Fruit fly (Drosophila melanogaster) ovary, adult (tissue): ENCODE data around the gene AhcyL2.

ENCODE experiments used
- CG17801 ChIP-seq: fragments of 200-800 bp; optimal IDR thresholded peaks from 2 replicates; lab custom pipeline; 2019; ENCODE audit warnings: missing biosample characterization, mild to moderate bottlenecking, missing genetic modification characterization, moderate library complexity; ENCODE audit not compliant: partially characterized antibody

AhcyL2 gene

dm6 chr3R:16969361-16970355, 12.3 kb downstream of the AhcyL2 start:
- no peak for TF ChIP-seq CG17801 (GFP tag; lab: Kevin White, UChicago)

- no peak for TF ChIP-seq CG17801 (GFP tag; lab: Kevin White, UChicago)
These were observed 19.7 kb downstream of the AhcyL2 start for dm6 chr3R:16962303-16962702.

- no peak for TF ChIP-seq CG17801 (GFP tag; lab: Kevin White, UChicago)
These were observed 21.7 kb downstream of the AhcyL2 start for dm6 chr3R:16960219-16960618.

dm6 chr3R:16957759-16958536, 24.0 kb downstream of the AhcyL2 start:
- TF ChIP-seq CG17801 (GFP tag; lab: Kevin White, UChicago), result no peak

dm6 chr3R:16954423-16954822, 27.5 kb downstream of the AhcyL2 start:
- TF ChIP-seq CG17801 (GFP tag; lab: Kevin White, UChicago), result no peak

- TF ChIP-seq CG17801 (GFP tag; lab: Kevin White, UChicago), result no peak
These were observed 30.6 kb downstream of the AhcyL2 start for dm6 chr3R:16951374-16951773.

- peak; percentile 53 for TF ChIP-seq CG17801 (GFP tag; lab: Kevin White, UChicago)
These were observed 33.3 kb downstream of the AhcyL2 start for dm6 chr3R:16948667-16949066.

dm6 chr3R:16944267-16944666, 37.7 kb downstream of the AhcyL2 start:
- TF ChIP-seq CG17801 (GFP tag; lab: Kevin White, UChicago), result no peak

dm6 chr3R:16941285-16941684, 40.7 kb downstream of the AhcyL2 start:
- no peak for TF ChIP-seq CG17801 (GFP tag; lab: Kevin White, UChicago)

dm6 chr3R:16940520-16940919, 41.4 kb downstream of the AhcyL2 start:
- TF ChIP-seq CG17801 (GFP tag; lab: Kevin White, UChicago), result no peak

- no peak for TF ChIP-seq CG17801 (GFP tag; lab: Kevin White, UChicago)
These were observed 45.6 kb downstream of the AhcyL2 start for dm6 chr3R:16936319-16936718.

dm6 chr3R:16934154-16934992, 47.6 kb downstream of the AhcyL2 start:
- TF ChIP-seq CG17801 (GFP tag; lab: Kevin White, UChicago), result no peak

dm6 chr3R:16933350-16933749, 48.6 kb downstream of the AhcyL2 start:
- TF ChIP-seq CG17801 (GFP tag; lab: Kevin White, UChicago), result no peak

- no peak for TF ChIP-seq CG17801 (GFP tag; lab: Kevin White, UChicago)
These were observed 49.1 kb downstream of the AhcyL2 start for dm6 chr3R:16932868-16933267.
